Fruit fly (Drosophila melanogaster) whole organism, prepupa: ENCODE measurements around the gene sba.

Source experiments
- CG11902 ChIP-seq: fragments of 200-800 bp; sonication (Bioruptor generic); optimal IDR thresholded peaks from 3 replicates; lab custom pipeline; 2016; ENCODE audit warnings: missing biosample characterization, missing genetic modification characterization
- CG6792 ChIP-seq: fragments of 200-800 bp; sonication (Bioruptor generic); optimal IDR thresholded peaks from 3 replicates; lab custom pipeline; 2016; ENCODE audit warnings: missing biosample characterization, missing genetic modification characterization
- Eip78C ChIP-seq: fragments of 200-800 bp; sonication (Bioruptor generic); peaks from one replicate; lab custom pipeline; 2016; ENCODE audit warnings: missing biosample characterization, missing genetic modification characterization
- Ets21C ChIP-seq: fragments of 200-800 bp; sonication (Bioruptor generic); optimal IDR thresholded peaks from 3 replicates; lab custom pipeline; 2016; ENCODE audit warnings: missing biosample characterization, missing genetic modification characterization
- Hr38 ChIP-seq: sonication (Bioruptor generic); optimal IDR thresholded peaks from 2 replicates; lab custom pipeline; 2016; ENCODE audit warnings: missing biosample characterization, missing genetic modification characterization
- Hr4 ChIP-seq: fragments of 200-800 bp; sonication (Bioruptor generic); optimal IDR thresholded peaks from 3 replicates; lab custom pipeline; 2016; ENCODE audit warnings: missing biosample characterization, missing genetic modification characterization
- Met ChIP-seq: fragments of 200-800 bp; sonication (Bioruptor generic); optimal IDR thresholded peaks from 3 replicates; lab custom pipeline; 2016; ENCODE audit warnings: missing biosample characterization, missing genetic modification characterization
- Smox ChIP-seq: fragments of 200-800 bp; sonication (Bioruptor generic); optimal IDR thresholded peaks from 3 replicates; lab custom pipeline; 2016; ENCODE audit warnings: missing biosample characterization, missing genetic modification characterization
- Sox15 ChIP-seq: fragments of 200-800 bp; sonication (Bioruptor generic); optimal IDR thresholded peaks from 3 replicates; lab custom pipeline; 2016; ENCODE audit warnings: missing biosample characterization, missing genetic modification characterization
- achi ChIP-seq: fragments of 200-800 bp; sonication (Bioruptor generic); optimal IDR thresholded peaks from 3 replicates; lab custom pipeline; 2016; ENCODE audit warnings: missing biosample characterization, missing genetic modification characterization
- fd85E ChIP-seq: fragments of 200-800 bp; sonication (Bioruptor generic); optimal IDR thresholded peaks from 3 replicates; lab custom pipeline; 2016; ENCODE audit warnings: missing biosample characterization, missing genetic modification characterization
- lz ChIP-seq: fragments of 200-800 bp; sonication (Bioruptor generic); optimal IDR thresholded peaks from 3 replicates; lab custom pipeline; 2016; ENCODE audit warnings: missing biosample characterization, missing genetic modification characterization
- ss ChIP-seq, 2 experiments: fragments of 200-800 bp; sonication (Bioruptor generic); optimal IDR thresholded peaks; 2 replicates in 1 of 2; 3 replicates in 1 of 2; lab custom pipeline; 2017 to 2018; ENCODE audit warnings: mild to moderate bottlenecking in 2 of 2, missing biosample characterization in 2 of 2, missing genetic modification characterization in 2 of 2, moderate library complexity in 1 of 2

DNA sequence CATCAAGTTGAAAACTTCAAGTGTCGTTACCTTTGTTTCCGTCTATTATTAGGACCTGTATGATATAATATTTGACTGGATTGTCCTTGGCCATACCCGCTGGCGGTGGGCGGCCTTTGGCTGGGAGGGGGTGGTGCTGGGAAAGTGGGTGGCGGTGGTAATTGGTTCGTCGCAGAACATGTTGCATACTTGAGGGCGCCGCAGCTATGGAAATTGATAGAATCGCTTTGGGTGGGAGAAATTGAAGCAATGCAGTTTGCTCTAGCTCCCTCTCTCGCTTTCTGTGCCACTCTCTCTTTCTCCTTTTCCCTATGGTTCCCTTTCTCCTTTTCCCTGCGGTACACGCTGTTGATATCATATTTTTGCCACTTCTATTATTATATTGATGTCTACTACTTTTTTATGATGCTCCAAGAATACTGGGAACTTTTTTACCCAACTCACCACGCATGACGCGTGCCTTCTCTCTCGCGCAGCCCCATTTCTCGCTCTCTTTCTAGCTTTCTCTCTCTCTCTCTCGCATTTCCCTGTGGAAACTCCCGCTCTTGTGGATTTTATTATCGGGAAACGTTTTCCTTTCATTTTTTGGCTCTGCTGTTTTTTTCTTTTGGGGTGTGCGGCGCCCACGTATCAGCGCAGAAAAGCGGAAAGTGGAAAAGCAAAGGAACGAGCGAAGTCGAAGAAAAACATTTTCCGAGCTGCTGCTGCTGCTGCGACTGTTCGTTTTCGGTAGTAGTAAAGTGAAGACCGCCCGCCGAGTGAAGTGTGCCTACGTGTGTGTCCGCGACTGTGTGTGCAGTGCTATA is 42.3 kb upstream of the sba start:
- TF ChIP-seq achi (no peak), Eip78C (GFP tag; lab: Kevin White, UChicago) (peak; percentile 12), Hr38 (GFP tag; lab: Kevin White, UChicago) (no peak), Ets21C (GFP tag; lab: Kevin White, UChicago) (no peak), CG11902 (GFP tag; lab: Kevin White, UChicago) (no peak), ss (GFP tag; optimal IDR thresholded peaks at IDR 0.05; lab: Kevin White, UChicago) (no peak), lz (GFP tag; lab: Kevin White, UChicago) (no peak), fd85E (GFP tag; lab: Kevin White, UChicago) (no peak), Hr4 (no peak), Met (GFP tag; lab: Kevin White, UChicago) (no peak), Sox15 (GFP tag; lab: Kevin White, UChicago) (no peak), CG6792 (GFP tag; lab: Kevin White, UChicago) (no peak), Smox (GFP tag; lab: Kevin White, UChicago) (no peak)
